Worm (Caenorhabditis elegans): Measurements from ENCODE around the gene F58E6.6.

ce11 chrV:9737287-9737686, 15.5 kb downstream of the F58E6.6 start, which contains the start of gene aqp-4:
- TF ChIP-seq him-1 (tag; optimal IDR thresholded peaks at IDR 0.05) (no peak), W03F9.2 (tag; optimal IDR thresholded peaks at IDR 0.05) (no peak)

Measured in whole organism, L4/young adult.